Worm (Caenorhabditis elegans) whole organism, L4 larva: Measurements from ENCODE around the gene T02G5.7.

Experiments
- F26F4.8 ChIP-seq: fragments of 200-800 bp; sonication (Bioruptor generic); conservative IDR thresholded peaks from 2 replicates; pipeline ENCODE4 v1.3.6; 2022; ENCODE audit warnings: missing genetic modification characterization, missing compliant biosample characterization
- F37D6.2 ChIP-seq: sonication (generic microtip); optimal IDR thresholded peaks from 2 replicates; lab custom pipeline; 2016; ENCODE audit warnings: mild to moderate bottlenecking, missing genetic modification characterization, missing compliant biosample characterization
- F49E8.2 ChIP-seq: sonication (generic microtip); optimal IDR thresholded peaks from 2 replicates; lab custom pipeline; 2016; ENCODE audit warnings: missing compliant biosample characterization, mild to moderate bottlenecking, missing genetic modification characterization, borderline replicate concordance
- R02D3.7 ChIP-seq: fragments of 150-350 bp; sonication (generic microtip); optimal IDR thresholded peaks from 3 replicates; lab custom pipeline; 2014; ENCODE audit warnings: missing biosample characterization, missing genetic modification characterization
- T26A8.4 ChIP-seq: fragments of 200-800 bp; sonication (Bioruptor generic); IDR thresholded peaks from 2 replicates; pipeline ENCODE4 v1.3.6; 2022; ENCODE audit warnings: missing genetic modification characterization, missing compliant biosample characterization
- Y5F2A.4 ChIP-seq: fragments of 200-800 bp; sonication (Bioruptor generic); optimal IDR thresholded peaks from 2 replicates; lab custom pipeline; 2018; ENCODE audit warnings: mild to moderate bottlenecking, missing genetic modification characterization, missing compliant biosample characterization
- aha-1 ChIP-seq: fragments of 150-350 bp; peaks from one replicate; lab custom pipeline; 2014; ENCODE audit warnings: missing biosample characterization, missing genetic modification characterization
- aly-2 ChIP-seq: sonication (generic microtip); optimal IDR thresholded peaks from 2 replicates; lab custom pipeline; 2018; ENCODE audit warnings: missing biosample characterization, missing genetic modification characterization
- ceh-62 ChIP-seq: sonication (generic microtip); optimal IDR thresholded peaks from 2 replicates; lab custom pipeline; 2017; ENCODE audit warnings: missing biosample characterization, missing genetic modification characterization
- ctbp-1 ChIP-seq: fragments of 200-800 bp; sonication (Bioruptor generic); IDR thresholded peaks from 2 replicates; pipeline ENCODE4 v1.3.6; 2022; ENCODE audit warnings: missing genetic modification reagents, missing genetic modification characterization, missing compliant biosample characterization
- daf-12 ChIP-seq: fragments of 150-350 bp; optimal IDR thresholded peaks from 2 replicates; lab custom pipeline; 2014; ENCODE audit warnings: missing biosample characterization, missing genetic modification reagents, missing genetic modification characterization
- daf-16 ChIP-seq, 3 experiments: sonication (generic microtip); optimal IDR thresholded peaks; 2 replicates each; lab custom pipeline; 2016 to 2017; ENCODE audit warnings: missing genetic modification characterization in 3 of 3, missing genetic modification reagents in 3 of 3, mild to moderate bottlenecking in 2 of 3, missing compliant biosample characterization in 2 of 3, missing biosample characterization in 1 of 3, moderate library complexity in 1 of 3
- dmd-6 ChIP-seq: fragments of 200-800 bp; sonication (Bioruptor generic); IDR thresholded peaks from 2 replicates; pipeline ENCODE4 v1.3.6; 2022; ENCODE audit warnings: missing genetic modification reagents, missing genetic modification characterization, missing compliant biosample characterization
- dve-1 ChIP-seq: sonication (generic microtip); optimal IDR thresholded peaks from 2 replicates; lab custom pipeline; 2017; ENCODE audit warnings: antibody characterized with exemption, mild to moderate bottlenecking, missing genetic modification characterization, missing compliant biosample characterization; ENCODE audit not compliant: insufficient read depth
- fkh-10 ChIP-seq: fragments of 150-350 bp; optimal IDR thresholded peaks from 2 replicates; lab custom pipeline; 2014; ENCODE audit warnings: missing biosample characterization, missing genetic modification reagents, missing genetic modification characterization
- hlh-11 ChIP-seq: fragments of 200-800 bp; sonication (Bioruptor generic); optimal IDR thresholded peaks from 2 replicates; lab custom pipeline; 2018; ENCODE audit warnings: mild to moderate bottlenecking, missing genetic modification characterization, missing compliant biosample characterization
- hmg-1.1 ChIP-seq: fragments of 200-800 bp; sonication (Bioruptor generic); IDR thresholded peaks from 2 replicates; pipeline ENCODE4 v1.3.6; 2022; ENCODE audit warnings: missing genetic modification reagents, missing genetic modification characterization, missing compliant biosample characterization
- jun-1 ChIP-seq: fragments of 150-350 bp; optimal IDR thresholded peaks from 2 replicates; lab custom pipeline; 2014; ENCODE audit warnings: missing biosample characterization, missing genetic modification reagents, missing genetic modification characterization
- lim-7 ChIP-seq: fragments of 200-800 bp; sonication (Bioruptor generic); IDR thresholded peaks from 2 replicates; pipeline ENCODE4 v1.3.6; 2022; ENCODE audit warnings: missing genetic modification characterization, missing compliant biosample characterization
- lin-13 ChIP-seq: fragments of 150-350 bp; optimal IDR thresholded peaks from 2 replicates; lab custom pipeline; 2014; ENCODE audit warnings: missing biosample characterization, missing genetic modification reagents, missing genetic modification characterization
- lin-15B ChIP-seq: fragments of 150-350 bp; sonication (generic microtip); optimal IDR thresholded peaks from 3 replicates; lab custom pipeline; 2014; ENCODE audit warnings: missing biosample characterization, missing genetic modification characterization
- lin-29 ChIP-seq: fragments of 200-800 bp; sonication (Bioruptor generic); IDR thresholded peaks from 2 replicates; pipeline ENCODE4 v1.3.6; 2022; ENCODE audit warnings: missing genetic modification reagents, missing genetic modification characterization, missing compliant biosample characterization
- lin-38 ChIP-seq: fragments of 200-800 bp; sonication (Bioruptor generic); IDR thresholded peaks from 2 replicates; pipeline ENCODE4 v1.3.6; 2022; ENCODE audit warnings: missing genetic modification reagents, missing genetic modification characterization, missing compliant biosample characterization
- lin-39 ChIP-seq: fragments of 150-350 bp; optimal IDR thresholded peaks from 2 replicates; lab custom pipeline; 2014; ENCODE audit warnings: missing biosample characterization, missing genetic modification reagents, missing genetic modification characterization
- mdl-1 ChIP-seq, 2 experiments: fragments of 150-350 bp in 1 of 2; sonication (generic microtip) in 1 of 2; optimal IDR thresholded peaks; 2 replicates each; lab custom pipeline; 2014 to 2017; ENCODE audit warnings: missing biosample characterization in 2 of 2, missing genetic modification characterization in 2 of 2
- mep-1 ChIP-seq: fragments of 150-350 bp; sonication (generic microtip); optimal IDR thresholded peaks from 3 replicates; lab custom pipeline; 2014; ENCODE audit warnings: missing biosample characterization, missing genetic modification characterization
- mxl-2 ChIP-seq: fragments of 200-800 bp; sonication (Bioruptor generic); conservative IDR thresholded peaks from 2 replicates; pipeline ENCODE4 v1.3.6; 2022; ENCODE audit warnings: missing genetic modification reagents, missing genetic modification characterization, missing compliant biosample characterization
- nhr-10 ChIP-seq: fragments of 150-350 bp; optimal IDR thresholded peaks from 2 replicates; lab custom pipeline; 2014; ENCODE audit warnings: missing biosample characterization, missing genetic modification characterization
- nhr-102 ChIP-seq: sonication (generic microtip); optimal IDR thresholded peaks from 2 replicates; lab custom pipeline; 2016; ENCODE audit warnings: mild to moderate bottlenecking, missing genetic modification characterization, moderate library complexity, missing compliant biosample characterization
- nhr-11 ChIP-seq: fragments of 150-350 bp; optimal IDR thresholded peaks from 2 replicates; lab custom pipeline; 2014; ENCODE audit warnings: missing biosample characterization, missing genetic modification characterization
- nhr-237 ChIP-seq: sonication (generic microtip); optimal IDR thresholded peaks from 2 replicates; lab custom pipeline; 2017; ENCODE audit warnings: missing biosample characterization, missing genetic modification characterization
- nhr-28 ChIP-seq: fragments of 150-350 bp; optimal IDR thresholded peaks from 2 replicates; lab custom pipeline; 2014; ENCODE audit warnings: missing biosample characterization, missing genetic modification characterization
- pha-4 ChIP-seq, 2 experiments: fragments of 150-350 bp in 1 of 2; fragments of 200-800 bp in 1 of 2; sonication (Bioruptor generic) in 1 of 2; IDR thresholded peaks in 1 of 2; optimal IDR thresholded peaks in 1 of 2; 2 replicates each; pipeline versions ENCODE4 v1.3.6 to Lab custom; 2014 to 2022; ENCODE audit warnings: missing genetic modification characterization in 2 of 2, missing genetic modification reagents in 2 of 2, missing biosample characterization in 1 of 2, missing compliant biosample characterization in 1 of 2
- rbr-2 ChIP-seq: sonication (generic microtip); optimal IDR thresholded peaks from 2 replicates; lab custom pipeline; 2016; ENCODE audit warnings: missing genotype, missing genetic modification characterization, missing compliant biosample characterization
- snpc-1.2 ChIP-seq: fragments of 200-800 bp; sonication (Bioruptor generic); IDR thresholded peaks from 2 replicates; pipeline ENCODE4 v1.3.6; 2022; ENCODE audit warnings: missing genetic modification reagents, missing genetic modification characterization, missing compliant biosample characterization
- unc-39 ChIP-seq: sonication (generic microtip); optimal IDR thresholded peaks from 2 replicates; lab custom pipeline; 2017; ENCODE audit warnings: missing biosample characterization, missing genetic modification characterization
- vab-7 ChIP-seq: fragments of 200-800 bp; sonication (Bioruptor generic); IDR thresholded peaks from 2 replicates; pipeline ENCODE4 v1.3.6; 2022; ENCODE audit warnings: missing genetic modification reagents, missing genetic modification characterization, missing compliant biosample characterization
- zfp-2 ChIP-seq: sonication (generic microtip); optimal IDR thresholded peaks from 2 replicates; lab custom pipeline; 2016; ENCODE audit warnings: mild to moderate bottlenecking, missing genetic modification characterization, missing compliant biosample characterization
- zfp-3 ChIP-seq: fragments of 200-800 bp; sonication (Bioruptor generic); conservative IDR thresholded peaks from 2 replicates; pipeline ENCODE4 v1.3.6; 2022; ENCODE audit warnings: missing genetic modification reagents, missing genetic modification characterization, missing compliant biosample characterization
- ztf-11 ChIP-seq: fragments of 150-350 bp; optimal IDR thresholded peaks from 2 replicates; lab custom pipeline; 2014; ENCODE audit warnings: missing biosample characterization, missing genetic modification characterization

T02G5.7 gene

DNA sequence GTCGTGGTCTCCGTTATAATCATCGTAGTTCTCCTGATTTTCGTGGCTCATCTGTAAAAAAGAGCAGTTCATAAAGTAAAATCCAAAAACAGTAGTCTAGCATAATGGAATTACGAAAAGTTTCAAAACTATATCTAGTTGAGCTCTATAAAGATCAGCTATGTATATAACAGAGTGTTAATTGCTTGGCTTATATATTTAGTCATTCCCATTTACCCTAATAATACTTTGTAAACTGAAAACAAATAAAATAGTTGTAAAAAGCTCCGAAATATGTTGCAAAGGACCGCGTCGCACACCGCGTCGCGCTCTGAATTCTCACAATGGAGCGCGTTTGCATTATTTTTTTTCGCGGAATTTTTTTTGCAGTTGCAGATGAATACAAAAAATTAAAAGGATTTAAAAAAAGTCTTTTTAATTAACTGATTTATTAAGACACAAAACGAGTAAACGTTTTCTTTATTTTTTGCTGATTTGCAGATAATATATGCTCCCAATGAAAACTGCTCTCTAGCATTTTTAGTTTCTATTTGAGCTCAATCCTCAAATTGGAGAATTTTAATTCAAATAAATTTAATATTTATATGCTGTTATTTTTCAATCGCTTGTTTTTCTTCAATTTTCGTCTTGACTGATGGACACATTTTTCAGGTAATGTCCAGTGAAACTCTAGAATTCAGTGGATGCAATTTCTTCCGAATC is 25.2 kb upstream of the T02G5.7 start, which contains the start of the genes tcer-1 and ZK1127.5 (continued):
- no peak for TF ChIP-seq lin-39 (tag; lab: Kevin White, UChicago)
- no peak for TF ChIP-seq T26A8.4 (GFP tag; lab: Robert Waterston, UW)
- TF ChIP-seq daf-16 (GFP tag; optimal IDR thresholded peaks at IDR 0.05; lab: Kevin White, UChicago), result no peak
- peak; percentile 31 for TF ChIP-seq daf-16 (tag; optimal IDR thresholded peaks at IDR 0.05; lab: Kevin White, UChicago)
- no peak for TF ChIP-seq F37D6.2
- peak; percentile 30 for TF ChIP-seq rbr-2 (tag; lab: Kevin White, UChicago)
- TF ChIP-seq mep-1 (tag; lab: Kevin White, UChicago), result peak; percentile 65
- TF ChIP-seq ztf-11 (tag; lab: Kevin White, UChicago), result no peak
- 0 out of 2 replicates have a peak, but pooled peaks have one; percentile 9 for TF ChIP-seq dmd-6 (GFP tag; lab: Robert Waterston, UW)
- TF ChIP-seq nhr-102 (tag; lab: Kevin White, UChicago), result no peak
- no peak for TF ChIP-seq nhr-237 (tag; lab: Kevin White, UChicago)
- peak; percentile 18 for TF ChIP-seq nhr-28 (tag; lab: Kevin White, UChicago)
- TF ChIP-seq fkh-10 (GFP tag; lab: Kevin White, UChicago), result no peak
- no peak for TF ChIP-seq lim-7
- no peak for TF ChIP-seq zfp-3 (GFP tag; lab: Robert Waterston, UW)
- no peak for TF ChIP-seq lin-29
- TF ChIP-seq lin-15B (tag; lab: Kevin White, UChicago), result no peak
- no peak for TF ChIP-seq aha-1 (tag; lab: Kevin White, UChicago)
- no peak for TF ChIP-seq Y5F2A.4 (GFP tag; lab: Kevin White, UChicago)
- TF ChIP-seq hlh-11 (tag; lab: Kevin White, UChicago), result no peak
- TF ChIP-seq F49E8.2, result no peak
- TF ChIP-seq ceh-62 (tag; lab: Kevin White, UChicago), result no peak
- TF ChIP-seq daf-12 (tag; lab: Kevin White, UChicago), result no peak
- TF ChIP-seq hmg-1.1 (GFP tag; lab: Robert Waterston, UW), result no peak
- TF ChIP-seq mdl-1 (tag; optimal IDR thresholded peaks at IDR 0.05; lab: Kevin White, UChicago), result peak in 1 of 2 experiments; percentile 6
- TF ChIP-seq pha-4 (GFP tag; IDR thresholded peaks at IDR 0.05; lab: Robert Waterston, UW), result no peak
- TF ChIP-seq pha-4 (tag; optimal IDR thresholded peaks at IDR 0.05; lab: Kevin White, UChicago), result no peak
- no peak for TF ChIP-seq vab-7 (GFP tag; lab: Robert Waterston, UW)
- no peak for TF ChIP-seq aly-2

DNA sequence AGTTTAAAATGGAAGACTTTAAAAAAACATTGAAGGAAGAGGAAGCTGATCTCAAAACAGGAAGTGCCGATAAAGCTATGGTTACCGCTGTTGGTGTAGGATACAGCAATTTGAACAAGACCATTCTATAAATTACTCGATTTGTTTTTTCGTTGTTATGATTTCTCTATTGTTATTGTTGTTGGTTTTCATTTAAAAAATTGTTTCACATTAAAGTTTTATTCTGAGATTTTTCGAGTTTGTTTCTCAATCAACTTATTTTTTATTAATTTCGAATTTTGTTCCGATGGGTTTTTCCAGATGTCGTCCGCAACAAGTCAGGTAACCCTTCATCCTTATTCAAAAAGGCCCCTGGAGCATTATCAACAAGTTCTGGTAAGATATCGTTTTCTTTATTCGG is 23.6 kb upstream of the T02G5.7 start, which contains the start of gene ZK1127.12:
TSS of gene ZK1127.12 (plus strand) at position 301 of the 400 bp plus-strand sequence.
- TF ChIP-seq lin-38 (0 out of 2 replicates have a peak, but pooled peaks have one; percentile 28), snpc-1.2 (GFP tag; lab: Robert Waterston, UW) (no peak), hmg-1.1 (GFP tag; lab: Robert Waterston, UW) (no peak), unc-39 (tag; lab: Kevin White, UChicago) (no peak), R02D3.7 (tag; lab: Kevin White, UChicago) (no peak), lin-13 (GFP tag; lab: Kevin White, UChicago) (no peak), dve-1 (no peak), ctbp-1 (GFP tag; lab: Robert Waterston, UW) (no peak)
- TF ChIP-seq, all 104 proteins: peak for 1

DNA sequence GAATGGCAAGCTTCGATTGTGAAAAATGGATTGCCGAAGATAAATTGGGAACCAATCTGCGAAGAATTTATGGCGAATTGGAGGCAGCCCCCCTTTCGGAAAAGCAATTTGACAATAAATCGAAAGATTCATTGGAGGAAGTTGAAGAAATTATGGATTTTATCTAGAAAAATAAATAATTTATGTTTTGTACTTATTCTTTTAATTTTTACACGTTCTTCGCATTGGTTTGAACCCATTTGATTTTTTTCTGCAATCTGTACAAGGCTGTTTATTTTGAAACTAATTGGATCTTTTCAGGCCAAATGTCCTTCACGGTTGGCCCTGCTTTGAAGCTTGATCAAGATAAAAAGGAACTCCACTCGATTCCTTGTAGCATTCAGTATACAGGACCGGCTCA is 22.4 kb upstream of the T02G5.7 start, which contains the start of gene ZK1127.13:
TSS of gene ZK1127.13 (plus strand) at position 301 of the 400 bp plus-strand sequence.
- TF ChIP-seq jun-1 (tag; lab: Kevin White, UChicago) (no peak), mxl-2 (no peak), F26F4.8 (no peak), nhr-11 (tag; lab: Kevin White, UChicago) (no peak), zfp-2 (tag; lab: Kevin White, UChicago) (no peak), ztf-11 (tag; lab: Kevin White, UChicago) (no peak), nhr-10 (tag; lab: Kevin White, UChicago) (no peak), daf-12 (tag; lab: Kevin White, UChicago) (no peak)
